Fruit fly (Drosophila melanogaster) whole organism: ENCODE results near the gene corn.

Source experiments
- CG8478 ChIP-seq: fragments of >200 bp; optimal IDR thresholded peaks from 2 replicates; lab custom pipeline; 2018; ENCODE audit warnings: inconsistent platforms
- Dll ChIP-seq: fragments of >200 bp; optimal IDR thresholded peaks from 2 replicates; lab custom pipeline; 2017
- EcR ChIP-seq, 2 experiments: fragments of >200 bp; optimal IDR thresholded peaks; 2 replicates each; lab custom pipeline; 2017; ENCODE audit warnings: missing biosample characterization in 2 of 2, missing genetic modification characterization in 2 of 2, missing genetic modification reagents in 2 of 2
- pan ChIP-seq: fragments of >200 bp; optimal IDR thresholded peaks from 2 replicates; lab custom pipeline; 2017
- psq ChIP-seq: fragments of >200 bp; optimal IDR thresholded peaks from 2 replicates; lab custom pipeline; 2017
- usp ChIP-seq: fragments of >200 bp; optimal IDR thresholded peaks from 2 replicates; lab custom pipeline; 2017; ENCODE audit warnings: missing biosample characterization, missing genetic modification characterization, mixed read lengths

The corn gene

dm6 chr3L:7132593-7132992, 24.3 kb downstream of the corn start:
- no peak for TF ChIP-seq usp
- TF ChIP-seq psq (lab: Kevin White, UChicago), result no peak
- TF ChIP-seq EcR (GFP tag; optimal IDR thresholded peaks at IDR 0.05; lab: Kevin White, UChicago), result no peak
- TF ChIP-seq CG8478 (lab: Kevin White, UChicago), result no peak
- no peak for TF ChIP-seq pan (lab: Kevin White, UChicago)
- TF ChIP-seq Dll, result no peak

dm6 chr3L:7131447-7131983, 25.4 kb downstream of the corn start, which contains the start of gene Acbp2:
Acbp2 (plus strand) TSS chr3L:7131863.
- TF ChIP-seq CG8478 (lab: Kevin White, UChicago), result no peak
- no peak for TF ChIP-seq EcR (GFP tag; optimal IDR thresholded peaks at IDR 0.05; lab: Kevin White, UChicago)
- no peak for TF ChIP-seq psq (lab: Kevin White, UChicago)
- TF ChIP-seq Dll, result no peak
- no peak for TF ChIP-seq pan (lab: Kevin White, UChicago)

- TF ChIP-seq CG8478 (lab: Kevin White, UChicago) (no peak), pan (lab: Kevin White, UChicago) (no peak), Dll (no peak), usp (no peak), psq (lab: Kevin White, UChicago) (no peak)
These were observed 26.3 kb downstream of the corn start, which contains the start of gene Acbp3 for dm6 chr3L:7130574-7130973. Acbp3 (plus strand) TSS chr3L:7130874.

- no peak for TF ChIP-seq Dll
- no peak for TF ChIP-seq usp
- TF ChIP-seq psq (lab: Kevin White, UChicago), result no peak
- no peak for TF ChIP-seq EcR (GFP tag; optimal IDR thresholded peaks at IDR 0.05; lab: Kevin White, UChicago)
- TF ChIP-seq CG8478 (lab: Kevin White, UChicago), result no peak
- no peak for TF ChIP-seq pan (lab: Kevin White, UChicago)
These were observed 28.5 kb downstream of the corn start, which contains the start of the genes Acbp4 and Acbp6 for dm6 chr3L:7128214-7129008. Acbp4 (minus strand) TSS chr3L:7128264. Acbp6 (plus strand) TSS chr3L:7128903.

- TF ChIP-seq Dll (no peak), EcR (GFP tag; optimal IDR thresholded peaks at IDR 0.05; lab: Kevin White, UChicago) (no peak), CG8478 (lab: Kevin White, UChicago) (no peak), usp (no peak), pan (lab: Kevin White, UChicago) (no peak), psq (lab: Kevin White, UChicago) (no peak)
These were observed 31.5 kb downstream of the corn start, which contains the start of the genes msl-3 and BBS1 for dm6 chr3L:7125289-7125955. msl-3 (minus strand) TSS chr3L:7125533. BBS1 (plus strand) TSS chr3L:7125905.

- no peak for TF ChIP-seq psq (lab: Kevin White, UChicago)
- no peak for TF ChIP-seq Dll
- TF ChIP-seq EcR (GFP tag; optimal IDR thresholded peaks at IDR 0.05; lab: Kevin White, UChicago), result no peak
- no peak for TF ChIP-seq usp
- no peak for TF ChIP-seq pan (lab: Kevin White, UChicago)
- TF ChIP-seq CG8478 (lab: Kevin White, UChicago), result no peak
These were observed 34.7 kb downstream of the corn start for dm6 chr3L:7122136-7122535.

dm6 chr3L:7115944-7116343, 40.9 kb downstream of the corn start:
- TF ChIP-seq EcR (GFP tag; optimal IDR thresholded peaks at IDR 0.05; lab: Kevin White, UChicago), result no peak
- TF ChIP-seq Dll, result no peak
- TF ChIP-seq pan (lab: Kevin White, UChicago), result no peak
- TF ChIP-seq usp, result no peak
- TF ChIP-seq CG8478 (lab: Kevin White, UChicago), result no peak
- no peak for TF ChIP-seq psq (lab: Kevin White, UChicago)

dm6 chr3L:7113010-7113409, 43.9 kb downstream of the corn start:
- TF ChIP-seq CG8478 (lab: Kevin White, UChicago) (no peak), EcR (GFP tag; optimal IDR thresholded peaks at IDR 0.05; lab: Kevin White, UChicago) (peak in 1 of 2 experiments; percentile 4)

dm6 chr3L:7105693-7106092, 51.2 kb downstream of the corn start:
- TF ChIP-seq usp, result no peak
- no peak for TF ChIP-seq EcR (GFP tag; optimal IDR thresholded peaks at IDR 0.05; lab: Kevin White, UChicago)
- TF ChIP-seq Dll, result no peak

dm6 chr3L:7104485-7104884, 52.4 kb downstream of the corn start:
- TF ChIP-seq usp (no peak), pan (lab: Kevin White, UChicago) (no peak), CG8478 (lab: Kevin White, UChicago) (no peak), EcR (GFP tag; optimal IDR thresholded peaks at IDR 0.05; lab: Kevin White, UChicago) (no peak), psq (lab: Kevin White, UChicago) (no peak), Dll (no peak)

- TF ChIP-seq usp (no peak), EcR (GFP tag; optimal IDR thresholded peaks at IDR 0.05; lab: Kevin White, UChicago) (no peak), pan (lab: Kevin White, UChicago) (no peak), psq (lab: Kevin White, UChicago) (no peak), Dll (no peak), CG8478 (lab: Kevin White, UChicago) (no peak)
These were observed 52.9 kb downstream of the corn start for dm6 chr3L:7103941-7104340.

- TF ChIP-seq EcR (GFP tag; optimal IDR thresholded peaks at IDR 0.05; lab: Kevin White, UChicago) (no peak), usp (no peak)
These were observed 60.3 kb downstream of the corn start for dm6 chr3L:7096530-7096929.
